Fruit fly (Drosophila melanogaster) whole organism, embryonic: ENCODE measurements around the gene Smvt.

Source experiments
- BtbVII ChIP-seq: fragments of 200-800 bp; sonication (Bioruptor generic); optimal IDR thresholded peaks from 3 replicates; lab custom pipeline; 2017; ENCODE audit warnings: missing biosample characterization, mild to moderate bottlenecking, missing genetic modification characterization
- CG14710 ChIP-seq: fragments of 200-800 bp; sonication (Bioruptor generic); optimal IDR thresholded peaks from 3 replicates; lab custom pipeline; 2019; ENCODE audit warnings: missing biosample characterization, mild to moderate bottlenecking, missing genetic modification characterization, moderate library complexity
- Hr78 ChIP-seq, 2 experiments: fragments of 200-800 bp in 1 of 2; fragments of >200 bp in 1 of 2; sonication (Bioruptor generic) in 1 of 2; optimal IDR thresholded peaks; 2 replicates each; lab custom pipeline; 2017 to 2019; ENCODE audit warnings: missing biosample characterization in 2 of 2, missing genetic modification characterization in 2 of 2, mild to moderate bottlenecking in 1 of 2, moderate library complexity in 1 of 2
- Kr ChIP-seq: fragments of 200-800 bp; sonication (Bioruptor generic); optimal IDR thresholded peaks from 2 replicates; lab custom pipeline; 2017; ENCODE audit warnings: missing biosample characterization, mild to moderate bottlenecking, missing genetic modification characterization
- NC2β ChIP-seq: fragments of 200-800 bp; sonication (Bioruptor generic); optimal IDR thresholded peaks from 2 replicates; lab custom pipeline; 2016; ENCODE audit warnings: missing biosample characterization, missing genetic modification characterization
- abd-A ChIP-seq: fragments of 200-800 bp; sonication (Bioruptor generic); optimal IDR thresholded peaks from 3 replicates; lab custom pipeline; 2019; ENCODE audit warnings: missing biosample characterization, mild to moderate bottlenecking, missing genetic modification characterization, moderate library complexity
- h ChIP-seq: fragments of >200 bp; optimal IDR thresholded peaks from 2 replicates; lab custom pipeline; 2017
- p53 ChIP-seq: fragments of 200-800 bp; sonication (Bioruptor generic); optimal IDR thresholded peaks from 2 replicates; lab custom pipeline; 2016; ENCODE audit warnings: missing biosample characterization, missing genetic modification characterization
- sim ChIP-seq: fragments of 200-800 bp; sonication (Bioruptor generic); IDR thresholded peaks from 2 replicates; pipeline ENCODE4 v1.3.6; 2022; ENCODE audit warnings: missing biosample characterization, missing genetic modification characterization
- usp ChIP-seq: fragments of >200 bp; optimal IDR thresholded peaks from 2 replicates; lab custom pipeline; 2017; ENCODE audit warnings: missing biosample characterization, missing genetic modification characterization

- TF ChIP-seq h (lab: Kevin White, UChicago) = no peak
- no peak for TF ChIP-seq Hr78 (GFP tag; optimal IDR thresholded peaks at IDR 0.05; lab: Kevin White, UChicago)
- no peak for TF ChIP-seq sim
- no peak for TF ChIP-seq CG14710
- TF ChIP-seq BtbVII = no peak
- TF ChIP-seq NC2β (GFP tag; lab: Kevin White, UChicago) = no peak
- TF ChIP-seq abd-A (tag; lab: Kevin White, UChicago) = no peak
- no peak for TF ChIP-seq Kr (GFP tag; lab: Kevin White, UChicago)
- TF ChIP-seq usp (GFP tag; lab: Kevin White, UChicago) = no peak
- TF ChIP-seq p53 = no peak
Measured at dm6 chr3R:31724136-31724535, 37.2 kb downstream of the Smvt start.
